Worm (Caenorhabditis elegans) whole organism, L3 larva: ENCODE data around the gene osta-1.

Experiments used
- R02D3.7 ChIP-seq: fragments of 150-350 bp; optimal IDR thresholded peaks from 2 replicates; lab custom pipeline; 2014; ENCODE audit warnings: missing biosample characterization, missing genetic modification characterization
- ama-1 ChIP-seq: fragments of 150-350 bp; optimal IDR thresholded peaks from 2 replicates; lab custom pipeline; 2018
- ceh-16 ChIP-seq: sonication (generic microtip); optimal IDR thresholded peaks from 2 replicates; lab custom pipeline; 2017; ENCODE audit warnings: missing biosample characterization, missing genetic modification characterization
- elt-2 ChIP-seq: sonication (generic microtip); optimal IDR thresholded peaks from 2 replicates; lab custom pipeline; 2016; ENCODE audit warnings: missing genetic modification reagents, mild to moderate bottlenecking, missing genetic modification characterization, missing compliant biosample characterization
- lin-15B ChIP-seq: fragments of 150-350 bp; optimal IDR thresholded peaks from 2 replicates; lab custom pipeline; 2014; ENCODE audit warnings: missing biosample characterization, missing genetic modification characterization
- nfya-1 ChIP-seq: sonication (generic microtip); optimal IDR thresholded peaks from 2 replicates; lab custom pipeline; 2017; ENCODE audit warnings: missing genetic modification characterization, mild to moderate bottlenecking, missing compliant biosample characterization, antibody characterized with exemption, moderate library complexity; ENCODE audit not compliant: insufficient read depth
- unc-39 ChIP-seq: sonication (generic microtip); optimal IDR thresholded peaks from 4 replicates; lab custom pipeline; 2017; ENCODE audit warnings: missing biosample characterization, missing genetic modification characterization

Gene osta-1

ce11 chrII:57370-57769 is 50.9 kb downstream of the osta-1 start, which contains the start of gene ascc-1:
TSS of gene ascc-1 (plus strand) at chrII:57670.
- TF ChIP-seq R02D3.7 (tag; lab: Kevin White, UChicago) (no peak), unc-39 (no peak)

ce11 chrII:57873-58272 is 51.4 kb downstream of the osta-1 start:
- TF ChIP-seq ama-1 (lab: Kevin White, UChicago) (no peak), lin-15B (tag; lab: Kevin White, UChicago) (no peak), elt-2 (tag; lab: Kevin White, UChicago) (no peak), ceh-16 (tag; lab: Kevin White, UChicago) (no peak), R02D3.7 (tag; lab: Kevin White, UChicago) (no peak), nfya-1 (no peak)
